Fruit fly (Drosophila melanogaster): Measurements from ENCODE around the gene pst.

Gene pst

dm6 chr3L:7359827-7360323, at the start of gene pst:
Gene pst, minus strand, starts transcription at chr3L:7360263.
- TF ChIP-seq CG17801 (GFP tag; optimal IDR thresholded peaks at IDR 0.05; ENCODE audit: partially characterized antibody): peak; percentile 47

dm6 chr3L:7404081-7404480, 44.0 kb upstream of the pst start, which contains the start of gene CG8560:
Gene CG8560, minus strand, starts transcription at chr3L:7404181.
- TF ChIP-seq CG17801 (GFP tag; optimal IDR thresholded peaks at IDR 0.05; ENCODE audit: partially characterized antibody): no peak

dm6 chr3L:7401972-7402371, 41.9 kb upstream of the pst start:
- no peak for TF ChIP-seq CG17801 (GFP tag; optimal IDR thresholded peaks at IDR 0.05; ENCODE audit: partially characterized antibody)

- TF ChIP-seq CG17801 (GFP tag; optimal IDR thresholded peaks at IDR 0.05; ENCODE audit: partially characterized antibody): no peak
Measured at dm6 chr3L:7399770-7400169, 39.7 kb upstream of the pst start, which contains the start of gene CG18417. Gene CG18417, plus strand, starts transcription at chr3L:7400070.

DNA sequence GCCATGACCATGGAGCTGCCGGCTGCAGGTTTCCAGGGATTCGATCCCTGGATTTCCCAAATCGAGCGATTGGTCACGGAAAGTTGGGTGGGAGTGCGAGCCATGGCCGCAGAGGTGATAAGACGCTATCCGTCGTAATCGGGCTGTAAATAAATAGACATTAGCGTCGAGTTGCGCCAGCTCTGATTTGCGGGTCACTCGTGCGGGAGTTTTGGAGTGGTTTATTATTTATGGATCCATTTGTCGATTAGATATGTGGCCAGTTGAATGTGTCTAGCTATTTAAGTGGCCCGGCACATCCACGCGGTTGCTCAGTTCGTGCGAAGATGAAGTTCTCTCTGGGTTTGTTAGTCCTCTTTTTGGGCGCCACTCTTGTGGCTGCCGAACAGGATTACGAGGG, 37.9 kb upstream of the pst start, which contains the start of gene CG8562:
Gene CG8562 (plus strand): TSS at position 307 of the 400 bp plus-strand sequence.
- no peak for TF ChIP-seq CG17801 (GFP tag; optimal IDR thresholded peaks at IDR 0.05; ENCODE audit: partially characterized antibody)

DNA sequence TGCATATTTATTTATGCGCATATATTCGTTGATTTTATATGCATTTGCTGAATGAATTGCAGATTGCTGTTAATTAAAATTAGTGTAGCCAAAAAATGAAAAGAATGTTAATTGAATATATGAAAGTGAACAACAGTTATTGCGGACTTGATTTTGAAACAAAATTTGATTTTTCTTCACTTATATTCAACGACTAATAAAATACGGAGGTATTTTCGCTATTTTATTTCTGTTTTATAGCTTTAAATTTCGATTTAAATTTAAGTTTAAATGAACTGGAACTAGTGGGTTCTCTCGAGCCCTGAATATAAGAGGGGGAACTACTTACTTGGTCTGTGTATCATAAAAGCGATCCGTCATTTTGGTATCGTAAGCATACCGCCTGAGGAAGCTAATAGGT, 36.0 kb upstream of the pst start, which contains the start of gene CG32379:
Gene CG32379 (plus strand): TSS at position 301 of the 400 bp plus-strand sequence.
- no peak for TF ChIP-seq CG17801 (GFP tag; optimal IDR thresholded peaks at IDR 0.05; ENCODE audit: partially characterized antibody)

DNA sequence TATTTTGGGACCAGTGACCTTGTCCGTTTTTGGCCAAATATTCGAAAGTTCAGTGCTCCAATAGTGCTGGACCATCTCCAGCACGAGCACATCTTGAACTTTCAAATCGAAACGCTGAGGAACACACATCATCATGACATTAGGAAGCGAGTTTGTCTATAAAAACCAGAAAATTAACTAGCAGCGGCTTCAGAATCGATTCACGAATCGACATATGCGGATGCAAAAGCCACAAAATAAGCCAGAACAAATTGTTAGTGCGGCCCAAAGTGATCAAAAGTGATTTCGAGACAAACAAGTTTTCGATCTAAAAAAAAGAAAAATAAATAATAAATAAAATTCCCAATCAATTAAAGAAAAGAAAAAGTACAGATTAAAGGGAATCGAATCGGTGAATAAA, 30.4 kb upstream of the pst start, which contains the start of gene CG8563:
Gene CG8563 (plus strand): TSS at position 301 of the 400 bp plus-strand sequence.
- no peak for TF ChIP-seq CG17801 (GFP tag; optimal IDR thresholded peaks at IDR 0.05; ENCODE audit: partially characterized antibody)

- TF ChIP-seq CG17801 (GFP tag; optimal IDR thresholded peaks at IDR 0.05; ENCODE audit: partially characterized antibody): no peak
Measured at dm6 chr3L:7390004-7390403, 29.9 kb upstream of the pst start.

- no peak for TF ChIP-seq CG17801 (GFP tag; optimal IDR thresholded peaks at IDR 0.05; ENCODE audit: partially characterized antibody)
Measured at dm6 chr3L:7387814-7388213, 27.8 kb upstream of the pst start, which contains the start of gene CG8564. Gene CG8564, minus strand, starts transcription at chr3L:7387914.

dm6 chr3L:7381359-7381976, 21.4 kb upstream of the pst start, which contains the start of the genes SMSr and smid:
Gene SMSr, minus strand, starts transcription at chr3L:7381474.
Gene smid, plus strand, starts transcription at chr3L:7381614.
- peak; percentile 26 for TF ChIP-seq CG17801 (GFP tag; optimal IDR thresholded peaks at IDR 0.05; ENCODE audit: partially characterized antibody)

DNA sequence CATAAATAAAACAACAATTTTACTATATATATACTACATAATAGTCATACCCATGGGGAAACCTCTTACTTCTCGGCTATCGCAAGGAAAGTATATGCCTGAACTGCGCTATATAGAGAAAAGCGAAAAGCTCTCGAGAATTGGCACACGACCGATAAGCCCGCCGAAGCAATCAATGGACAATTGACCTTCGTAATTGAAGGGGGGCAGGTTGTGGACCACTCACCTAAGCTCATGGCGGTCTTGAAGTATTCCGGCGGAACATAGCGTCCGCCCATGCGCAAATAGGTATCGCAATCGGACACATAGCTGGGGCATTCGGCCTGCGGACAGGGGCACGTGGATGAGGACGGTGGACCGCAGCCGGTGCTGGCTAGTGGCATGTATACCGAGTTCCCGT, 20.3 kb upstream of the pst start:
- TF ChIP-seq CG17801 (GFP tag; optimal IDR thresholded peaks at IDR 0.05; ENCODE audit: partially characterized antibody): no peak

- TF ChIP-seq CG17801 (GFP tag; optimal IDR thresholded peaks at IDR 0.05; ENCODE audit: partially characterized antibody): no peak
Measured at dm6 chr3L:7376830-7377229, 16.8 kb upstream of the pst start.

DNA sequence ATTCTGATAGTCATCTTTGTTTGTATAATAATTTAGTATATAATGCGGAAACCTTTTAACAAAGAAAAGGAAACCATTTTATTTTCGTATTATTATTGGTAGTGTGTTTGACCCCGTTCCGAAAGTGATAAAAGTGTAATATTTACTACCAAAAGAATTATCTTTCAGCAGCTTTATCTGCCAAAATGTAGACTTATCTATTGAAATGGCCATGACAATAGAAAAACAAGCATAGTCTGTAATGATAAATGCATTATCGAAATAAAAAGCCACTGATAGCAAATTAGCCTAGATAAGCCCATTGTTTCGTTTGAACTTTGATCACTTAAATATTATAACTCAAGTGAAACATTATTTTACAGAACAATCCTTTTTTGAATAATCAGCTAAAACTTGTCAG, 16.1 kb upstream of the pst start:
- no peak for TF ChIP-seq CG17801 (GFP tag; optimal IDR thresholded peaks at IDR 0.05; ENCODE audit: partially characterized antibody)

DNA sequence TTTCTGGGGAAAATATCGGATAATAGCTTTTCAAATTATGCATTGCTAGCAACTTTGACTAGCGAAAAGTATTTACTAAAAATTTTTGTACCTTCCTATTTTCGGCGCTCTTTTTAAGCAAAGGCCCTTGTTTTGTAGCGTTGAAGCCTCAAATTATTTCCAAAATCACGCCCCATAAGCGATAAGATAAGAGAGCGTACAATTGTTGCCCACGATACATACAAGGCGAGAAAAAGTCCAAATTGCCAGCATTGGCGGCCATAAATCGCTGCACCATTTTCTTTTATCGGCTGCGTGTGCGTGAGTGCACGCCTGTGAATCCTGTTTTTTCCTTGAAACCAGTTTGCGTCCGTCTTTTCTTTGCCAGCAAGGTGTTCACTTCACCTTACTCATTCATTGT, 11.2 kb upstream of the pst start:
- TF ChIP-seq CG17801 (GFP tag; optimal IDR thresholded peaks at IDR 0.05; ENCODE audit: partially characterized antibody): no peak

dm6 chr3L:7370231-7370882, 10.3 kb upstream of the pst start:
- TF ChIP-seq CG17801 (GFP tag; optimal IDR thresholded peaks at IDR 0.05; ENCODE audit: partially characterized antibody): no peak

dm6 chr3L:7369543-7369942, 9.5 kb upstream of the pst start, which contains the start of gene akirin:
Gene akirin, plus strand, starts transcription at chr3L:7369843.
- TF ChIP-seq CG17801 (GFP tag; optimal IDR thresholded peaks at IDR 0.05; ENCODE audit: partially characterized antibody): no peak
